Worm (Caenorhabditis elegans) whole organism, mixed stage, embryonic: ENCODE measurements around the gene tbce-1.

Experiments used
- elt-1 ChIP-seq: sonication (generic microtip); optimal IDR thresholded peaks from 2 replicates; lab custom pipeline; 2017; ENCODE audit warnings: missing genetic modification characterization, mild to moderate bottlenecking, missing compliant biosample characterization, antibody characterized with exemption, moderate library complexity, borderline replicate concordance; ENCODE audit not compliant: insufficient read depth
- elt-3 ChIP-seq: fragments of 150-350 bp; optimal IDR thresholded peaks from 2 replicates; lab custom pipeline; 2014; ENCODE audit warnings: missing biosample characterization, missing genetic modification characterization
- pha-4 ChIP-seq: fragments of 150-350 bp; optimal IDR thresholded peaks from 2 replicates; lab custom pipeline; 2018; ENCODE audit warnings: missing biosample characterization, missing genetic modification reagents, missing genetic modification characterization

- TF ChIP-seq elt-1 (tag; lab: Kevin White, UChicago): no peak
- TF ChIP-seq elt-3 (tag; lab: Kevin White, UChicago): no peak
- no peak for TF ChIP-seq pha-4
Measured at ce11 chrIV:8297192-8297591, 2.7 kb downstream of the tbce-1 start, which contains the start of gene nprl-3.
